Fruit fly (Drosophila melanogaster): ENCODE data around the gene CG7168.

Gene CG7168

dm6 chr3R:18244171-18245043 is 18.5 kb upstream of the CG7168 start (continued):
- TF ChIP-seq nom (GFP tag; optimal IDR thresholded peaks at IDR 0.05) (peak; percentile 61), Dref (GFP tag; IDR thresholded peaks at IDR 0.05) (0 out of 2 replicates have a peak, but pooled peaks have one; percentile 13), H2.0 (GFP tag; IDR thresholded peaks at IDR 0.05) (no peak), CG7271 (tag; optimal IDR thresholded peaks at IDR 0.05) (no peak), nau (GFP tag; optimal IDR thresholded peaks at IDR 0.05) (peak; percentile 28), CG6175 (GFP tag; IDR thresholded peaks at IDR 0.05) (peak; percentile 95), CG12769 (tag; optimal IDR thresholded peaks at IDR 0.05) (peak; percentile 55), ttk (GFP tag; IDR thresholded peaks at IDR 0.05) (peak; percentile 42), CoRest (tag; optimal IDR thresholded peaks at IDR 0.05) (no peak), ab (GFP tag; optimal IDR thresholded peaks at IDR 0.05) (no peak), exex (tag; optimal IDR thresholded peaks at IDR 0.05) (peak; percentile 28), Mad (GFP tag; optimal IDR thresholded peaks at IDR 0.05) (no peak), caup (GFP tag; optimal IDR thresholded peaks at IDR 0.05; ENCODE audit: severe bottlenecking) (no peak), Hr39 (optimal IDR thresholded peaks at IDR 0.05) (no peak), ftz-f1 (GFP tag; optimal IDR thresholded peaks at IDR 0.05) (peak; percentile 98), Dbx (GFP tag; IDR thresholded peaks at IDR 0.05) (peak; percentile 25; the same call in 1 of the 3 replicates), CG4730 (GFP tag; IDR thresholded peaks at IDR 0.05) (no peak), Fer3 (tag; optimal IDR thresholded peaks at IDR 0.05) (no peak), pan (optimal IDR thresholded peaks at IDR 0.05) (no peak), pan (GFP tag; optimal IDR thresholded peaks at IDR 0.05 in 1 of 2, IDR thresholded peaks at IDR 0.05 in 1 of 2) (no peak), MBD-R2 (GFP tag; IDR thresholded peaks at IDR 0.05) (no peak; the same call in 1 of the 2 replicates), CG2889 (GFP tag; IDR thresholded peaks at IDR 0.05) (no peak), CG42726 (GFP tag; IDR thresholded peaks at IDR 0.05; ENCODE audit: partially characterized antibody) (peak; percentile 53; the same call in 1 of the 2 replicates), CrebB (tag; optimal IDR thresholded peaks at IDR 0.05) (no peak), PHDP (tag; optimal IDR thresholded peaks at IDR 0.05) (no peak), dmrt99B (tag; optimal IDR thresholded peaks at IDR 0.05) (peak; percentile 14), rib (GFP tag; IDR thresholded peaks at IDR 0.05) (peak; percentile 89; the same call in 1 of the 2 replicates), CG11696 (GFP tag; IDR thresholded peaks at IDR 0.05) (no peak), CG15514 (GFP tag; optimal IDR thresholded peaks at IDR 0.05) (no peak), jing (GFP tag; optimal IDR thresholded peaks at IDR 0.05) (no peak), CG11085 (GFP tag; IDR thresholded peaks at IDR 0.05) (0 out of 2 replicates have a peak, but pooled peaks have one; percentile 25), Mrtf (GFP tag; IDR thresholded peaks at IDR 0.05) (no peak), B-H1 (GFP tag; IDR thresholded peaks at IDR 0.05) (no peak), cwo (GFP tag; optimal IDR thresholded peaks at IDR 0.05) (peak; percentile 9), otp (GFP tag; IDR thresholded peaks at IDR 0.05) (no peak), her (GFP tag; optimal IDR thresholded peaks at IDR 0.05) (peak; percentile 11), C15 (GFP tag; IDR thresholded peaks at IDR 0.05) (no peak), CG3163 (GFP tag; optimal IDR thresholded peaks at IDR 0.05) (peak; percentile 40), psq (GFP tag; optimal IDR thresholded peaks at IDR 0.05) (no peak), lbe (GFP tag; optimal IDR thresholded peaks at IDR 0.05) (peak; percentile 16), E2f1 (GFP tag; IDR thresholded peaks at IDR 0.05) (peak; percentile 36; the same call in 1 of the 2 replicates), prd (optimal IDR thresholded peaks at IDR 0.05) (no peak), prd (GFP tag; IDR thresholded peaks at IDR 0.05) (no peak), pfk (GFP tag; optimal IDR thresholded peaks at IDR 0.05) (no peak), tll (GFP tag; optimal IDR thresholded peaks at IDR 0.05) (no peak), CG10565 (GFP tag; optimal IDR thresholded peaks at IDR 0.05) (no peak), Ptx1 (GFP tag; IDR thresholded peaks at IDR 0.05) (peak; percentile 29; the same call in 1 of the 2 replicates), CG8478 (optimal IDR thresholded peaks at IDR 0.05) (peak; percentile 95), Oli (tag; optimal IDR thresholded peaks at IDR 0.05) (peak; percentile 38), CG15696 (tag; optimal IDR thresholded peaks at IDR 0.05) (no peak)

All from whole organism, embryonic.